Worm (Caenorhabditis elegans) whole organism, L4 larva: ENCODE measurements around the gene C55A1.6.
"Not testable (repeated sequence)": the region's sequence is repeated elsewhere in the genome, so short reads cannot be mapped to it uniquely, and the experiment has no call there.

ENCODE experiments used
- F26F4.8 ChIP-seq: fragments of 200-800 bp; sonication (Bioruptor generic); conservative IDR thresholded peaks from 2 replicates; pipeline ENCODE4 v1.3.6; 2022; ENCODE audit warnings: missing genetic modification characterization, missing compliant biosample characterization
- T26A8.4 ChIP-seq: fragments of 200-800 bp; sonication (Bioruptor generic); IDR thresholded peaks from 2 replicates; pipeline ENCODE4 v1.3.6; 2022; ENCODE audit warnings: missing genetic modification characterization, missing compliant biosample characterization
- Y48G9A.11 ChIP-seq: fragments of 200-800 bp; sonication (Bioruptor generic); IDR thresholded peaks from 2 replicates; pipeline ENCODE4 v1.3.6; 2022; ENCODE audit warnings: missing genetic modification reagents, missing genetic modification characterization, missing compliant biosample characterization
- Y5F2A.4 ChIP-seq: fragments of 200-800 bp; sonication (Bioruptor generic); optimal IDR thresholded peaks from 2 replicates; lab custom pipeline; 2018; ENCODE audit warnings: mild to moderate bottlenecking, missing genetic modification characterization, missing compliant biosample characterization
- ZK337.2 ChIP-seq: fragments of 200-800 bp; sonication (Bioruptor generic); IDR thresholded peaks from 2 replicates; pipeline ENCODE4 v1.3.6; 2022; ENCODE audit warnings: missing genetic modification reagents, missing genetic modification characterization, missing compliant biosample characterization
- ZK546.5 ChIP-seq, 2 experiments: sonication (generic microtip); optimal IDR thresholded peaks; 2 replicates each; lab custom pipeline; 2017; ENCODE audit warnings: missing biosample characterization in 2 of 2, missing genetic modification characterization in 2 of 2
- ama-1 ChIP-seq: fragments of 150-350 bp; optimal IDR thresholded peaks from 2 replicates; lab custom pipeline; 2014; ENCODE audit warnings: inconsistent platforms, mixed read lengths
- ceh-44 ChIP-seq: fragments of 200-800 bp; sonication (Bioruptor generic); IDR thresholded peaks from 2 replicates; pipeline ENCODE4 v1.3.6; 2022; ENCODE audit warnings: missing genetic modification reagents, missing genetic modification characterization, missing compliant biosample characterization
- ceh-82 ChIP-seq: sonication (generic microtip); optimal IDR thresholded peaks from 2 replicates; lab custom pipeline; 2017; ENCODE audit warnings: missing biosample characterization, missing genetic modification characterization
- cey-2 ChIP-seq: sonication (generic microtip); optimal IDR thresholded peaks from 3 replicates; lab custom pipeline; 2017; ENCODE audit warnings: missing genetic modification characterization, mild to moderate bottlenecking, missing compliant biosample characterization, antibody characterized with exemption, borderline replicate concordance; ENCODE audit not compliant: insufficient read depth
- daf-12 ChIP-seq: fragments of 150-350 bp; optimal IDR thresholded peaks from 2 replicates; lab custom pipeline; 2014; ENCODE audit warnings: missing biosample characterization, missing genetic modification reagents, missing genetic modification characterization
- dmd-6 ChIP-seq: fragments of 200-800 bp; sonication (Bioruptor generic); IDR thresholded peaks from 2 replicates; pipeline ENCODE4 v1.3.6; 2022; ENCODE audit warnings: missing genetic modification reagents, missing genetic modification characterization, missing compliant biosample characterization
- dve-1 ChIP-seq: sonication (generic microtip); optimal IDR thresholded peaks from 2 replicates; lab custom pipeline; 2017; ENCODE audit warnings: antibody characterized with exemption, mild to moderate bottlenecking, missing genetic modification characterization, missing compliant biosample characterization; ENCODE audit not compliant: insufficient read depth
- fkh-10 ChIP-seq: fragments of 150-350 bp; optimal IDR thresholded peaks from 2 replicates; lab custom pipeline; 2014; ENCODE audit warnings: missing biosample characterization, missing genetic modification reagents, missing genetic modification characterization
- fos-1 ChIP-seq: fragments of 150-350 bp; optimal IDR thresholded peaks from 2 replicates; lab custom pipeline; 2014; ENCODE audit warnings: missing biosample characterization, missing genetic modification characterization
- hlh-11 ChIP-seq: fragments of 200-800 bp; sonication (Bioruptor generic); optimal IDR thresholded peaks from 2 replicates; lab custom pipeline; 2018; ENCODE audit warnings: mild to moderate bottlenecking, missing genetic modification characterization, missing compliant biosample characterization
- hlh-30 ChIP-seq: sonication (generic microtip); optimal IDR thresholded peaks from 2 replicates; lab custom pipeline; 2017; ENCODE audit warnings: antibody characterized with exemption, mild to moderate bottlenecking, missing genetic modification characterization, missing compliant biosample characterization; ENCODE audit not compliant: insufficient read depth
- hmg-1.1 ChIP-seq: fragments of 200-800 bp; sonication (Bioruptor generic); IDR thresholded peaks from 2 replicates; pipeline ENCODE4 v1.3.6; 2022; ENCODE audit warnings: missing genetic modification reagents, missing genetic modification characterization, missing compliant biosample characterization
- lin-1 ChIP-seq: fragments of 200-800 bp; sonication (Bioruptor generic); IDR thresholded peaks from 2 replicates; pipeline ENCODE4 v1.3.6; 2022; ENCODE audit warnings: missing genetic modification reagents, missing genetic modification characterization, missing compliant biosample characterization
- lin-15B ChIP-seq: fragments of 150-350 bp; sonication (generic microtip); optimal IDR thresholded peaks from 3 replicates; lab custom pipeline; 2014; ENCODE audit warnings: missing biosample characterization, missing genetic modification characterization
- lin-29 ChIP-seq: fragments of 200-800 bp; sonication (Bioruptor generic); IDR thresholded peaks from 2 replicates; pipeline ENCODE4 v1.3.6; 2022; ENCODE audit warnings: missing genetic modification reagents, missing genetic modification characterization, missing compliant biosample characterization
- lin-39 ChIP-seq: fragments of 150-350 bp; optimal IDR thresholded peaks from 2 replicates; lab custom pipeline; 2014; ENCODE audit warnings: missing biosample characterization, missing genetic modification reagents, missing genetic modification characterization
- lsy-2 ChIP-seq, 2 experiments: fragments of 150-350 bp in 1 of 2; sonication (generic microtip) in 1 of 2; optimal IDR thresholded peaks; 2 replicates each; lab custom pipeline; 2014 to 2017; ENCODE audit warnings: missing biosample characterization in 2 of 2, missing genetic modification characterization in 2 of 2
- mdt-29 ChIP-seq: fragments of 200-800 bp; sonication (Bioruptor generic); IDR thresholded peaks from 2 replicates; pipeline ENCODE4 v1.3.6; 2022; ENCODE audit warnings: missing genetic modification reagents, missing genetic modification characterization, missing compliant biosample characterization
- mes-2 ChIP-seq: sonication (generic microtip); optimal IDR thresholded peaks from 2 replicates; lab custom pipeline; 2016; ENCODE audit warnings: missing genotype, mild to moderate bottlenecking, missing genetic modification characterization, missing compliant biosample characterization; ENCODE audit not compliant: poor library complexity, severe bottlenecking
- mxl-2 ChIP-seq: fragments of 200-800 bp; sonication (Bioruptor generic); conservative IDR thresholded peaks from 2 replicates; pipeline ENCODE4 v1.3.6; 2022; ENCODE audit warnings: missing genetic modification reagents, missing genetic modification characterization, missing compliant biosample characterization
- nhr-102 ChIP-seq: sonication (generic microtip); optimal IDR thresholded peaks from 2 replicates; lab custom pipeline; 2016; ENCODE audit warnings: mild to moderate bottlenecking, missing genetic modification characterization, moderate library complexity, missing compliant biosample characterization
- nhr-11 ChIP-seq: fragments of 150-350 bp; optimal IDR thresholded peaks from 2 replicates; lab custom pipeline; 2014; ENCODE audit warnings: missing biosample characterization, missing genetic modification characterization
- nhr-237 ChIP-seq: sonication (generic microtip); optimal IDR thresholded peaks from 2 replicates; lab custom pipeline; 2017; ENCODE audit warnings: missing biosample characterization, missing genetic modification characterization
- rbr-2 ChIP-seq: sonication (generic microtip); optimal IDR thresholded peaks from 2 replicates; lab custom pipeline; 2016; ENCODE audit warnings: missing genotype, missing genetic modification characterization, missing compliant biosample characterization
- set-16 ChIP-seq: fragments of 200-800 bp; sonication (Bioruptor generic); IDR thresholded peaks from 2 replicates; pipeline ENCODE4 v1.3.6; 2022; ENCODE audit warnings: missing genetic modification reagents, missing genetic modification characterization, missing compliant biosample characterization
- skn-1 ChIP-seq: fragments of 150-350 bp; optimal IDR thresholded peaks from 2 replicates; lab custom pipeline; 2014; ENCODE audit warnings: missing biosample characterization, missing genetic modification characterization
- spr-3 ChIP-seq: fragments of 200-800 bp; sonication (Bioruptor generic); optimal IDR thresholded peaks from 2 replicates; lab custom pipeline; 2018; ENCODE audit warnings: mild to moderate bottlenecking, missing genetic modification characterization, missing compliant biosample characterization
- tra-1 ChIP-seq: fragments of 200-800 bp; sonication (Bioruptor generic); IDR thresholded peaks from 2 replicates; pipeline ENCODE4 v1.3.6; 2022; ENCODE audit warnings: missing genetic modification reagents, missing genetic modification characterization, missing compliant biosample characterization
- unc-130 ChIP-seq: sonication (generic microtip); optimal IDR thresholded peaks from 2 replicates; lab custom pipeline; 2016; ENCODE audit warnings: missing genetic modification reagents, missing genetic modification characterization, missing compliant biosample characterization
- unc-62 ChIP-seq, 3 experiments: fragments of 150-350 bp in 1 of 3; sonication (generic microtip); optimal IDR thresholded peaks in 2 of 3; peaks in 1 of 3; 1 replicate in 1 of 3; 2 replicates in 2 of 3; lab custom pipeline; 2014 to 2017; ENCODE audit warnings: missing biosample characterization in 3 of 3, missing genetic modification characterization in 3 of 3, missing genetic modification reagents in 3 of 3, missing genotype in 1 of 3
- zfp-2 ChIP-seq: sonication (generic microtip); optimal IDR thresholded peaks from 2 replicates; lab custom pipeline; 2016; ENCODE audit warnings: mild to moderate bottlenecking, missing genetic modification characterization, missing compliant biosample characterization
- zip-11 ChIP-seq: fragments of 200-800 bp; sonication (Bioruptor generic); IDR thresholded peaks from 2 replicates; pipeline ENCODE4 v1.3.6; 2022; ENCODE audit warnings: missing genetic modification characterization, missing compliant biosample characterization
- zip-2 ChIP-seq: fragments of 150-350 bp; optimal IDR thresholded peaks from 2 replicates; lab custom pipeline; 2014; ENCODE audit warnings: missing biosample characterization, missing genetic modification characterization
- ztf-11 ChIP-seq: fragments of 150-350 bp; optimal IDR thresholded peaks from 2 replicates; lab custom pipeline; 2014; ENCODE audit warnings: missing biosample characterization, missing genetic modification characterization

C55A1.6 gene

DNA sequence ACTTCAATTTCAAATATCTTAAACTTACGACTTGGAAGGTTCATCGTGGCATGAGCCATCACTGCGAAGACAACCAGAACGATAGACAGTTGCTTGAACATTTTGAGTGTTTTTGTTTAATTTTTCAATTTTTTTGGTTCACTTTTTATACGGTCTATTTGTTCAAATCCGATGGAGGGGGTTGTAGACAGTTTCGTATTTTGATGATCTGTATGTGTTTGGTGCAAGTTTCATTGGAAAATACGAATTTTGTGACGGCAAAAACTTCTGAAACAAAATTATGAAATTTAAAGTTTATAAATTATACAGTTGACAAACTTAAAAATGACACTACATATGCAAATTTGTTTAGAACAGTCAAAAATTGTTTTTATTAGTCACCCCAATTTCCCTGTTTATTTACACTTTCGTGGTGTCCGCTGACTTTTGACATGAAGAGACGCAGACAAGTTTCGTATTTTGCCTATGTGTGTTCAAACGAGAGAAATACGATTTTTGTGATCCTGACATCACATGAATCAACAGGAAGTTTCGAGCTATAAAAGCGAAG, at the start of gene C55A1.6, which contains the start of gene C55A1.7:
TSS of gene C55A1.6 (plus strand) at position 500 of the 550 bp plus-strand sequence.
TSS of gene C55A1.7 (minus strand) at position 101 of the 550 bp plus-strand sequence.
- not testable (repeated sequence) for TF ChIP-seq Y5F2A.4 (GFP tag; lab: Kevin White, UChicago); T26A8.4; hlh-30 (tag; lab: Kevin White, UChicago)
- TF ChIP-seq, all 104 proteins: peak for 0; not testable (repeated sequence) for 104

DNA sequence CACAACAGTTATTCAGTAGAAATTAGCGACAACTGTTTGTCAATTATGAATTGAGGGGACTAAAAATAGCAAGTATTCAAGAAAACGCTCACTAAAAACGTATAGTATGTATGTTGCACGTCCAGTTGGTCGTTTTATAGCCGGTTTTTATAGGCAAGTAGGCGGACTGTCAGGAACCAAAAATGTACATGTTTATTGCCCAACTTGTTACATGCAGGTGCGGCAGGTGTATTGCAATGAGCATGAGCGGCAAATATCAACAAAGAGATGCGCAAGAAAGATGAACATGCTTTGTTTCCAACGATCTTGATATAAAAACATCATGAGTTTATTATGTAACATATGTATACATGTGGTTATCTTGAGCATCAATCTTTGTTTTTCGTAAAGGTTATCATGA, 48.1 kb upstream of the C55A1.6 start, which contains the start of gene B0391.14:
TSS of gene B0391.14 (minus strand) at position 101 of the 400 bp plus-strand sequence.
- TF ChIP-seq set-16 (GFP tag; lab: Robert Waterston, UW); ceh-82; ceh-44 (GFP tag; lab: Robert Waterston, UW): not testable (repeated sequence)

DNA sequence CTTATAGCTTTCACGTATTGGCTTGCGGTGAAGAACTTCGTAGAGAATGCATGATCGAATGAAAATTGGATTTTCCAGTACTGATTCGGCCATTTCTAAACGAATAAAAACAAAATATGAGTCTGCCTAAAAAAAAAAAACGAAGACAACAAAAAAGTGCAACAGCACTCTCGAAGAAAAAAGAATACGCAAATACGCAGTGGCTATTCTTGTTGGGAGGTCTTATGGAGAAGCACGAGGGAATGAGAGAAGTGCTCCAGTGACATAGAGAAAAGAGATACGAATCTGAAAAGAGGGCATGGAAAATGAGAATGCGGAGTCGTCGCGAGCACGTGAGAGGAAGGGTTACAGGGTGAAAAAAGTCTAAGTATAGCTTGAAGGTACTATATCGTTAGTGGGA, 45.6 kb upstream of the C55A1.6 start, which contains the start of gene fbxa-152:
TSS of gene fbxa-152 (minus strand) at position 101 of the 400 bp plus-strand sequence.
- TF ChIP-seq unc-62 (GFP tag; optimal IDR thresholded peaks at IDR 0.05 in 1 of 2; lab: Kevin White, UChicago): peak in 1 of 2 experiments; percentile 39
- TF ChIP-seq unc-62 (tag; optimal IDR thresholded peaks at IDR 0.05; lab: Kevin White, UChicago): no peak
- TF ChIP-seq zfp-2: no peak

DNA sequence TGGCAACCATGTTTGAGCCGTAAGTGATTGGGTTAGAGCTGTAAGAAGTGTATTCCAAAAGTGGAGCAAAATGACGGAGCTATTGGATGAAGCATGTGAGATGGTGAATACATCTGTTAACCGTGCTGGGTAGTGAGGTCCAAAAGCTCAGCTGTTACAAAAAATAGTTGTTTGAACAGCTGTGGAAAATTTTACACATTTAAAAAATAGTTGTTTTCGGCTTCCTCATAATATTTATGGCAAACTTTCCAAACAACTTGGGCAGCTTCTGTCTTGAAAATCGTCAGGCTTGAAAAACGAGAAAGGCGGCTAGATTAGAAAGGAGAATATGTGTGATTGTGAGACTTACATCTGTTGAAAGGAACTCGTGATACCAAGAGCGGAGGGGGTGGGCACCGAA, 42.8 kb upstream of the C55A1.6 start, which contains the start of gene fbxa-154:
TSS of gene fbxa-154 (minus strand) at position 101 of the 400 bp plus-strand sequence.
- no peak for TF ChIP-seq spr-3

DNA sequence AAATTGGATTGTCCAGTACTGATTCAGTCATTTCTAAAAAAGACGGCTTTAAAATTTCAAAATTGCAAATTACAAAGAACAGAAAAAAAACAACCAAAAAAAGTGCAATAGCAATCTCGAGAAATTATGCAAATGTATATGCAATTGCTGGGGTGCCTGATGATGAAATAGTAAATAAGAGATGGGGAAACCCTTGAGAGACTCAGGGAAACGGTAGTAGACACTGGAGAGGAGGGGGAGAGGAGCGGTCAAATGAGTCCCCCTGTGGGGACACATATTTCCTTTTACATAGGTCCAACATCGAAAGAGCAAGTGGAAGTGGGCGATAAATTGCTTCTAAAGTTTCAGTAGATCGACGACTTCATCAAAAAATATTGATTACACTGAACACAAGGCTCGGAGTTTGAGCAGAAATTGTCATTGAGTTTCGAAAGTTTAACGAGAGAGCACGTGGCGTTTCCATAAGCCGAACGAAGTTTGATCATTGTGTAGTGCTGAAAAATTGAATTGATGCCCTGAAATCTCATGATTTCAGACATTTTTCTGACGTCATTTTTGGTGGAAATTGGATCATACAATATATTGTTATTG, 37.4 kb upstream of the C55A1.6 start, which contains the start of the genes fbxa-153 and str-12:
TSS of gene fbxa-153 (minus strand) at position 35 of the 591 bp plus-strand sequence.
TSS of gene str-12 (plus strand) at position 541 of the 591 bp plus-strand sequence.
- no peak for TF ChIP-seq lin-29 (GFP tag; lab: Robert Waterston, UW)
- TF ChIP-seq F26F4.8 (GFP tag; lab: Robert Waterston, UW): no peak
- TF ChIP-seq nhr-11 (tag; lab: Kevin White, UChicago): peak; percentile 4
- TF ChIP-seq Y48G9A.11 (GFP tag; lab: Robert Waterston, UW): no peak
- no peak for TF ChIP-seq daf-12
- TF ChIP-seq fkh-10 (GFP tag; lab: Kevin White, UChicago): no peak
- no peak for TF ChIP-seq zip-2 (tag; lab: Kevin White, UChicago)
- TF ChIP-seq nhr-237 (tag; lab: Kevin White, UChicago): no peak
- TF ChIP-seq lin-39 (tag; lab: Kevin White, UChicago): no peak
- TF ChIP-seq mdt-29 (GFP tag; lab: Robert Waterston, UW): no peak
- TF ChIP-seq hmg-1.1: no peak
- no peak for TF ChIP-seq ztf-11 (tag; lab: Kevin White, UChicago)
- TF ChIP-seq ama-1 (lab: Kevin White, UChicago): no peak
- no peak for TF ChIP-seq unc-130
- 0 out of 2 replicates have a peak, but pooled peaks have one; percentile 25 for TF ChIP-seq ZK337.2
- no peak for TF ChIP-seq dve-1 (tag; lab: Kevin White, UChicago)
- TF ChIP-seq fos-1 (tag; lab: Kevin White, UChicago): no peak

DNA sequence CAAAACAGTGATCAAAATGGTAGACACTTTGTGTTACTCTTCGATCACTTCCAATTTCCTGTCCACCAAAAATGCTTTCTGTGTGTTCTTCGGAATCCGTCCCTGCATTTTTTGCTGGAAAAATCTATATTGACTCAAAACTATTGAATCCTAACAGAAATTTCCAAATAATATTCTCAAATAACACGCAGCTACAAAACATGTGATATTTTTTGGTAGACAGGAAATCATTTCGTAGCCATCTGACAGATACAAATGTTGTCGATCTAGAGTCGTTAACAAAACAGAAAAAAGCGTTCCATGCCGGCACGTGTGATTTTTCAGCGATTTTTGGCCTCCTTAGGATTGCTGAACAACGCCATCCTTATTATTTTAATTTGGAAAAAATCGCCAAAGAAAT, 34.9 kb upstream of the C55A1.6 start, which contains the start of gene str-263:
TSS of gene str-263 (plus strand) at position 301 of the 400 bp plus-strand sequence.
- TF ChIP-seq rbr-2 (tag; lab: Kevin White, UChicago) (no peak), cey-2 (no peak), skn-1 (tag; lab: Kevin White, UChicago) (no peak), nhr-102 (tag; lab: Kevin White, UChicago) (no peak), tra-1 (GFP tag; lab: Robert Waterston, UW) (no peak), Y5F2A.4 (GFP tag; lab: Kevin White, UChicago) (no peak), mxl-2 (GFP tag; lab: Robert Waterston, UW) (no peak), ZK546.5 (tag; optimal IDR thresholded peaks at IDR 0.05; lab: Kevin White, UChicago) (no peak), lsy-2 (tag; optimal IDR thresholded peaks at IDR 0.05; lab: Kevin White, UChicago) (no peak), zip-2 (tag; lab: Kevin White, UChicago) (no peak), lin-1 (GFP tag; lab: Robert Waterston, UW) (no peak), mes-2 (tag; lab: Kevin White, UChicago) (no peak), lin-15B (no peak), zip-11 (GFP tag; lab: Robert Waterston, UW) (no peak), hlh-11 (tag; lab: Kevin White, UChicago) (no peak), dmd-6 (no peak)
